Worm (Caenorhabditis elegans) whole organism, early embryonic: ENCODE data around the gene R02D5.6.

ENCODE experiments used
- B0310.2 ChIP-seq: sonication (generic microtip); optimal IDR thresholded peaks from 2 replicates; lab custom pipeline; 2016; ENCODE audit warnings: mild to moderate bottlenecking, missing genetic modification characterization, missing compliant biosample characterization
- F13C5.2 ChIP-seq: sonication (generic microtip); optimal IDR thresholded peaks from 2 replicates; lab custom pipeline; 2017; ENCODE audit warnings: mild to moderate bottlenecking, missing genetic modification characterization, inconsistent platforms, missing compliant biosample characterization
- aly-1 ChIP-seq: sonication (generic microtip); optimal IDR thresholded peaks from 2 replicates; lab custom pipeline; 2016; ENCODE audit warnings: missing genetic modification characterization, missing compliant biosample characterization
- ama-1 ChIP-seq: fragments of 150-350 bp; optimal IDR thresholded peaks from 2 replicates; lab custom pipeline; 2014
- ceh-13 ChIP-seq: fragments of 200-800 bp; sonication (Bioruptor generic); optimal IDR thresholded peaks from 2 replicates; lab custom pipeline; 2018; ENCODE audit warnings: mild to moderate bottlenecking, missing genetic modification characterization, missing compliant biosample characterization
- ceh-36 ChIP-seq: sonication (generic microtip); optimal IDR thresholded peaks from 2 replicates; lab custom pipeline; 2016; ENCODE audit warnings: missing genetic modification characterization, inconsistent platforms, missing compliant biosample characterization
- ets-7 ChIP-seq: sonication (generic microtip); optimal IDR thresholded peaks from 2 replicates; lab custom pipeline; 2016; ENCODE audit warnings: missing genotype, missing genetic modification characterization, missing compliant biosample characterization
- flt-1 ChIP-seq: fragments of 200-800 bp; sonication (Bioruptor generic); IDR thresholded peaks from 2 replicates; pipeline ENCODE4 v1.3.6; 2022; ENCODE audit warnings: missing genetic modification characterization, missing compliant biosample characterization
- hmbx-1 ChIP-seq: sonication (generic microtip); optimal IDR thresholded peaks from 2 replicates; lab custom pipeline; 2016; ENCODE audit warnings: mild to moderate bottlenecking, missing genetic modification characterization, missing compliant biosample characterization
- hmg-4 ChIP-seq: fragments of 200-800 bp; sonication (Bioruptor generic); optimal IDR thresholded peaks from 2 replicates; lab custom pipeline; 2018; ENCODE audit warnings: mild to moderate bottlenecking, missing genetic modification characterization, missing compliant biosample characterization
- hnd-1 ChIP-seq: sonication (generic microtip); optimal IDR thresholded peaks from 2 replicates; lab custom pipeline; 2016; ENCODE audit warnings: missing genetic modification characterization, missing compliant biosample characterization
- pes-1 ChIP-seq: fragments of 200-800 bp; sonication (Bioruptor generic); IDR thresholded peaks from 2 replicates; pipeline ENCODE4 v1.3.6; 2022; ENCODE audit warnings: missing genetic modification reagents, missing genetic modification characterization, missing compliant biosample characterization
- scrt-1 ChIP-seq: fragments of 200-800 bp; sonication (Bioruptor generic); IDR thresholded peaks from 2 replicates; pipeline ENCODE4 v1.3.6; 2022; ENCODE audit warnings: missing genetic modification characterization, missing compliant biosample characterization
- sea-1 ChIP-seq: fragments of 200-800 bp; sonication (Bioruptor generic); conservative IDR thresholded peaks from 2 replicates; pipeline ENCODE4 v1.3.6; 2022; ENCODE audit warnings: missing genetic modification characterization, missing compliant biosample characterization
- tbx-11 ChIP-seq: fragments of 200-800 bp; sonication (Bioruptor generic); IDR thresholded peaks from 2 replicates; pipeline ENCODE4 v1.3.6; 2022; ENCODE audit warnings: missing genetic modification characterization, missing compliant biosample characterization
- tbx-37 ChIP-seq: fragments of 200-800 bp; sonication (Bioruptor generic); conservative IDR thresholded peaks from 2 replicates; pipeline ENCODE4 v1.3.6; 2022; ENCODE audit warnings: missing genetic modification reagents, missing genetic modification characterization, missing compliant biosample characterization
- tra-4 ChIP-seq: sonication (generic microtip); optimal IDR thresholded peaks from 2 replicates; lab custom pipeline; 2017; ENCODE audit warnings: missing genetic modification characterization, missing compliant biosample characterization

Gene R02D5.6

DNA sequence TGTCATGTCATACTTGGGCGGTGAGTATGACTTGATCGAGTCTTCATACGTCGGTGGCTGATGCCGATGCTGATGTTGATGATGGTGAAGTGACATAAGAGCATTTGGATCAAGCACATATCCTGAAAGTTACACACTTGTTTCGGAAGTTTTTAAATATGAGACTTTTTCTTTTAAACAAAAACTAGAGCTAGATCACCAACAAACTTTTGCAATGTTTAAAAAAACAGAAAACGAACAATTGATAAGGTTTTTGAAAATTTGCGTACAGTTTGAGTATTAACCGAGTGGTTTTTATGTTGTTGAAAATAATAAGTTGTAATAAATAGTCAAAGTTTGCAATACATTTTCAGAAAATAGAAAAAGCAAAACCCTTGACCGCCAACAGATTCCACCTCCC lies 33.3 kb downstream of the R02D5.6 start, which contains the start of gene R02D5.4:
R02D5.4 (minus strand) TSS at position 101 of the 400 bp plus-strand sequence.
- TF ChIP-seq ama-1 (lab: Kevin White, UChicago) = no peak
- TF ChIP-seq hmbx-1 (tag; lab: Kevin White, UChicago) = no peak
- no peak for TF ChIP-seq ets-7
- TF ChIP-seq scrt-1 (GFP tag; lab: Robert Waterston, UW) = no peak
- TF ChIP-seq ceh-36 (tag; lab: Kevin White, UChicago) = no peak
- no peak for TF ChIP-seq flt-1 (GFP tag; lab: Robert Waterston, UW)
- TF ChIP-seq ceh-13 = no peak
- no peak for TF ChIP-seq hnd-1 (tag; lab: Kevin White, UChicago)
- TF ChIP-seq aly-1 (tag; lab: Kevin White, UChicago) = no peak
- TF ChIP-seq F13C5.2 (tag; lab: Kevin White, UChicago) = no peak
- TF ChIP-seq sea-1 = no peak
- TF ChIP-seq B0310.2 = no peak
- TF ChIP-seq tra-4 = no peak
- TF ChIP-seq tbx-37 (GFP tag; lab: Robert Waterston, UW) = no peak
- no peak for TF ChIP-seq pes-1 (GFP tag; lab: Robert Waterston, UW)
- TF ChIP-seq hmg-4 (GFP tag; lab: Kevin White, UChicago) = no peak
- TF ChIP-seq tbx-11 (GFP tag; lab: Robert Waterston, UW) = no peak

DNA sequence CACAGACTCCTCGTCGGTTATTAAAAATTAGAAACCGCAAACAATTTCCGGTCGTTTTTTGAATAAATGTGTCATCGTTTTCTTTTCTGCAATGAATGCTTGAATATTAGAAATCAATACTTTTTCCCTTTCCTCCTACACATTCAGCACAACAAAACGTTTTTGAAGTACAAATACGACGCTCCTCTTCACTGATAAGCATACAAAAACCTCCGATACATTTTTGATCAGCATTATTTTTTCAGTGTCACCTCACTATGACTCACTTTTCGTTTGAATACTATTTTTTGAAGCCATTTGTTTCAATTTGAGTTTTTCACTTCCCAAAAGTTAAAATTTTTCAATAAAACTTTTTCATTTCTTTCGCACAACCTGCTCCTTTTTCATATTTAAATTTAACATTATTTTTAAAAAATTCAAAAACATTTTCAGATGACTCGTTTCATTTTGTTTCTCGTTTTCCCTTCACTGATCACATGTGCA lies 35.1 kb downstream of the R02D5.6 start, which contains the start of gene R02D5.3:
R02D5.3 (plus strand) TSS at position 433 of the 483 bp plus-strand sequence.
- no peak for TF ChIP-seq pes-1 (GFP tag; lab: Robert Waterston, UW)
- TF ChIP-seq ets-7 = no peak

DNA sequence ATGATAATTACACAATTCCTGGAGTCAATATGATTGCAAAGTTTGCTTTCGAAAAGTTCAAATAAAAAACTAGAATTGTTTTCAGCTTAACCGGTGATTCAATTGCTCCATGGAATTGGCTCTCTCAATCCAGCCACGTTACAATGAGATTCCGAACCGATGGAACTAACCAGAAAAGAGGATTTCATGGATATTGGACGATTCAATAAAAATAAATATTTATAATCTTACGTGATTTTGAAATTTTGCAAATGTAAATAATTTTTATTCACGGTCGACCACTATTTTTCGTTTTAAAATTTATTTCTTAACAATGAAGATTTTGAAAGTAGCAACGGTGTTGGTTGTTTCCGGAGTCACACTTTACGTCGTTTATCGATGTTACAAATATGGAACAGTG lies 35.9 kb downstream of the R02D5.6 start, which contains the start of gene R02D5.10:
R02D5.10 (plus strand) TSS at position 301 of the 400 bp plus-strand sequence.
- TF ChIP-seq hmg-4 (GFP tag; lab: Kevin White, UChicago) (no peak), hnd-1 (tag; lab: Kevin White, UChicago) (no peak), ceh-13 (no peak), tbx-11 (GFP tag; lab: Robert Waterston, UW) (no peak), pes-1 (GFP tag; lab: Robert Waterston, UW) (no peak), ceh-36 (tag; lab: Kevin White, UChicago) (no peak), scrt-1 (GFP tag; lab: Robert Waterston, UW) (no peak), tra-4 (no peak), ama-1 (lab: Kevin White, UChicago) (no peak), B0310.2 (no peak), F13C5.2 (tag; lab: Kevin White, UChicago) (no peak), ets-7 (no peak), hmbx-1 (tag; lab: Kevin White, UChicago) (no peak), tbx-37 (GFP tag; lab: Robert Waterston, UW) (no peak), flt-1 (GFP tag; lab: Robert Waterston, UW) (no peak), sea-1 (no peak), aly-1 (tag; lab: Kevin White, UChicago) (no peak)

DNA sequence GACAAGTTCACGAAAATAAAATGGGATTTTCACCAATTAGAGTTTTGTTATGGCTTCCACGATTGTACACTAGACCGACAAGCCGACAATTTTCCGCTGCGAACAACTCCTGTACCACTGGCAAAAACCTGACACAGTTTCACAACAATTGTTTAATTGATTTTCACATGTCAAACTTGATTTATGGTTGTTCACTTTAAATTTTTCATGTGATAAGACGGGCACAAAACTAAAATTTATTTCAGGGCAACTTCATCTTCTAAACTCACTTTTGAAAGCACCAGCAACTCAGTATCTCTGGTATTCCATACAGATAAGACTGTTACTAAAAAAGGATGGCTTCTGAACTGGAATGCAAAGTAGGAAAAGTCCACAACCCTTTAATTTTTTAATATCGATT lies 36.5 kb downstream of the R02D5.6 start, which contains the start of gene R02D5.7:
R02D5.7 (minus strand) TSS at position 101 of the 400 bp plus-strand sequence.
- TF ChIP-seq tbx-37 (GFP tag; lab: Robert Waterston, UW) (no peak), B0310.2 (no peak), scrt-1 (GFP tag; lab: Robert Waterston, UW) (no peak), pes-1 (GFP tag; lab: Robert Waterston, UW) (no peak)

DNA sequence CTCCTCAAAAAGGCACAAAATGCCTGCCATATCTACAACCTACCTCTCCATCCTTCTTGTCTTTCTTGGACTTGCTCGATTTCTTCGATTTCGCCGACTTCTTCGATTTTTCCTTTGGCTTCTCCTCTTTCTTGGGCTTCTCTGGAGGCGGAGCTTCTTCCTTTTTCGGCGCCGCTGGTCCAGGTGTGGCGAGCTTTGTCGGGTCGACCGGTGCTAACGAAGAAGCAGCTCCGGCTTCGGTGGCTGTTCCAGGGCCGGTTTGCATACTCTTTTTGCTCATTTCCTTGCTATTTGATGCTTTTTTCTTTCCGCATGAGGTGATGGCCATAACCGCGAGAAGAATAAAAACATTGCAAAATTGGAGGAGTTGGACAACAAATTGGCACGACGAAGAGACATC lies 37.4 kb downstream of the R02D5.6 start:
- no peak for TF ChIP-seq sea-1
- TF ChIP-seq ets-7 = no peak
- TF ChIP-seq flt-1 (GFP tag; lab: Robert Waterston, UW) = no peak
- TF ChIP-seq ceh-36 (tag; lab: Kevin White, UChicago) = no peak

DNA sequence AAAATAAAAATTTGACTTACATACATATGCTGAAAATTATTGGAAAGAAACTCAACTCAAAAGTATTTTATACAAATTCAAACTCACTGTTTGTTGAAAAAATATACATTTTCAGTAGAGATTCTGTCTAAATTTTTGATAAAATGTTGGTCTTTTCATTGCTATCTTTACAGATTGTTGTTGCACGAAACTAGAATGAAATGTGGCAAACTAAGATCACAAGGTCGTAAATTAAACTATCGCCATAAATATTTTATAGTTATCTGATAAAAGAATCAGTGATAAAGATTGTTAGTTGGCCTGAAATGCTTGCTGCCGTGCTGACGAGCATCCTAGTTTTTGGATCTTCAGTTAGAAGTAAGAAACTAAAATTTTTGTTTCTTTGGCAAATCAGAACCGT lies 38.9 kb downstream of the R02D5.6 start, which contains the start of gene clec-55:
clec-55 (plus strand) TSS at position 301 of the 400 bp plus-strand sequence.
- TF ChIP-seq pes-1 (GFP tag; lab: Robert Waterston, UW) (no peak), flt-1 (GFP tag; lab: Robert Waterston, UW) (no peak), tbx-11 (GFP tag; lab: Robert Waterston, UW) (no peak), tra-4 (no peak), ets-7 (no peak), sea-1 (no peak), F13C5.2 (tag; lab: Kevin White, UChicago) (no peak), B0310.2 (no peak), ama-1 (lab: Kevin White, UChicago) (no peak), hnd-1 (tag; lab: Kevin White, UChicago) (no peak), hmbx-1 (tag; lab: Kevin White, UChicago) (no peak), ceh-13 (no peak), tbx-37 (GFP tag; lab: Robert Waterston, UW) (no peak), ceh-36 (tag; lab: Kevin White, UChicago) (no peak), hmg-4 (GFP tag; lab: Kevin White, UChicago) (no peak), aly-1 (tag; lab: Kevin White, UChicago) (no peak), scrt-1 (GFP tag; lab: Robert Waterston, UW) (no peak)

DNA sequence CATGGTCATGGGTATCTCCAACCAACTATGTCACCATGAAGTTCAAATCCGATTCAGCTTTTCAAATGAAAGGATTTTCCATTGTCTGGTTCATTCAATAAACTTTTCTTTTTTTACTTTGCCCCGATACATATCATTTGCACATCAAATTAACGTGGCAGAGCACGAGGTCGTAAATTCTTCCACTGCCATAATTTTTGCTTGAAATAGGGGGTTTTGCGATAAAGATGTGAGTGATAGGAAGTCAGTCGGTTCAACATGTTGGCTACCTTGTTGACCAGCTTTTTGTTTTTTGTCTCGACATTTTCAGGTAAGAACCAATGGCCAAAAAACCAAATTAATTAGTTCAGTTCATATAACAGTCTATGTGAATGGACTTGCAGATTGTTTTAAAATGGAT lies 41.2 kb downstream of the R02D5.6 start, which contains the start of gene clec-54:
clec-54 (plus strand) TSS at position 224 of the 400 bp plus-strand sequence.
- TF ChIP-seq hnd-1 (tag; lab: Kevin White, UChicago) = no peak
- no peak for TF ChIP-seq hmbx-1 (tag; lab: Kevin White, UChicago)
- no peak for TF ChIP-seq tbx-11 (GFP tag; lab: Robert Waterston, UW)
- no peak for TF ChIP-seq aly-1 (tag; lab: Kevin White, UChicago)
- no peak for TF ChIP-seq sea-1
- no peak for TF ChIP-seq scrt-1 (GFP tag; lab: Robert Waterston, UW)
- no peak for TF ChIP-seq B0310.2
- no peak for TF ChIP-seq flt-1 (GFP tag; lab: Robert Waterston, UW)
- no peak for TF ChIP-seq F13C5.2 (tag; lab: Kevin White, UChicago)
- TF ChIP-seq tra-4 = no peak
- no peak for TF ChIP-seq ama-1 (lab: Kevin White, UChicago)
- no peak for TF ChIP-seq ceh-13
- TF ChIP-seq ceh-36 (tag; lab: Kevin White, UChicago) = no peak
- no peak for TF ChIP-seq ets-7
- TF ChIP-seq hmg-4 (GFP tag; lab: Kevin White, UChicago) = no peak
- no peak for TF ChIP-seq pes-1 (GFP tag; lab: Robert Waterston, UW)
- no peak for TF ChIP-seq tbx-37 (GFP tag; lab: Robert Waterston, UW)
